Fruit fly (Drosophila melanogaster) Kc167 (cell line): Measurements from ENCODE around the gene Pzl.

Experiments used
- Sin3A ChIP-seq: fragments of >200 bp; optimal IDR thresholded peaks from 2 replicates; lab custom pipeline; 2018; ENCODE audit warnings: missing external identifiers
- h ChIP-seq: fragments of >200 bp; optimal IDR thresholded peaks from 3 replicates; lab custom pipeline; 2018; ENCODE audit warnings: missing external identifiers
- insv ChIP-seq: fragments of >200 bp; optimal IDR thresholded peaks from 3 replicates; lab custom pipeline; 2018; ENCODE audit warnings: missing external identifiers
- ttk ChIP-seq: sonication (Bioruptor generic); optimal IDR thresholded peaks from 2 replicates; lab custom pipeline; 2017; ENCODE audit warnings: missing external identifiers

The Pzl gene

dm6 chr3R:3263482-3263881 is at the start of gene Pzl:
TSS of gene Pzl (minus strand) at chr3R:3263582.
- no peak for TF ChIP-seq insv (lab: Kevin White, UChicago)
- no peak for TF ChIP-seq h
- no peak for TF ChIP-seq Sin3A (lab: Kevin White, UChicago)
- TF ChIP-seq ttk, result no peak

dm6 chr3R:2858463-2858862 is 404.9 kb downstream of the Pzl start:
- TF ChIP-seq h, result no peak
